Fruit fly (Drosophila melanogaster): Measurements from ENCODE around the gene ND-20L.

ND-20L gene

dm6 chr3R:29493242-29493944, 22.1 kb upstream of the ND-20L start, which contains the start of the genes CG2310 and Diedel (continued):
- TF ChIP-seq Nf-YA (GFP tag; IDR thresholded peaks at IDR 0.05) (no peak), Fer1 (GFP tag; optimal IDR thresholded peaks at IDR 0.05) (peak; percentile 18), HLH4C (GFP tag; IDR thresholded peaks at IDR 0.05; ENCODE audit: partially characterized antibody) (peak; percentile 66), Sin3A (optimal IDR thresholded peaks at IDR 0.05) (peak; percentile 33), tgo (GFP tag; IDR thresholded peaks at IDR 0.05) (no peak), CG9727 (GFP tag; optimal IDR thresholded peaks at IDR 0.05) (no peak), CG10431 (GFP tag; optimal IDR thresholded peaks at IDR 0.05) (no peak), prd (optimal IDR thresholded peaks at IDR 0.05) (no peak), prd (GFP tag; IDR thresholded peaks at IDR 0.05) (no peak), CG17568 (GFP tag; optimal IDR thresholded peaks at IDR 0.05) (no peak), jumu (GFP tag; optimal IDR thresholded peaks at IDR 0.05) (peak; percentile 0), Dad (GFP tag; optimal IDR thresholded peaks at IDR 0.05) (no peak), CG33557 (GFP tag; optimal IDR thresholded peaks at IDR 0.05) (peak; percentile 5), lbe (GFP tag; optimal IDR thresholded peaks at IDR 0.05) (no peak), hth (optimal IDR thresholded peaks at IDR 0.05) (no peak), mld (GFP tag; IDR thresholded peaks at IDR 0.05; ENCODE audit: partially characterized antibody) (no peak), CG12219 (GFP tag; optimal IDR thresholded peaks at IDR 0.05) (no peak), CG16863 (GFP tag; optimal IDR thresholded peaks at IDR 0.05) (no peak), CG8478 (optimal IDR thresholded peaks at IDR 0.05) (peak; percentile 96), CG31441 (GFP tag; IDR thresholded peaks at IDR 0.05) (no peak), chinmo (GFP tag; IDR thresholded peaks at IDR 0.05; ENCODE audit: partially characterized antibody) (peak; percentile 99), CG1647 (GFP tag; optimal IDR thresholded peaks at IDR 0.05) (no peak), CG6254 (GFP tag; optimal IDR thresholded peaks at IDR 0.05) (no peak), gem (tag; optimal IDR thresholded peaks at IDR 0.05) (no peak), abd-A (tag; optimal IDR thresholded peaks at IDR 0.05) (no peak), cato (GFP tag; optimal IDR thresholded peaks at IDR 0.05; ENCODE audit: borderline replicate concordance) (no peak), chn (GFP tag; optimal IDR thresholded peaks at IDR 0.05) (peak; percentile 9), Mrtf (GFP tag; IDR thresholded peaks at IDR 0.05) (no peak), CG4282 (GFP tag; optimal IDR thresholded peaks at IDR 0.05) (no peak), H15 (GFP tag; IDR thresholded peaks at IDR 0.05) (no peak), crp (GFP tag; optimal IDR thresholded peaks at IDR 0.05) (no peak), MTF-1 (GFP tag; optimal IDR thresholded peaks at IDR 0.05; ENCODE audit: borderline replicate concordance) (no peak), Opbp (GFP tag; IDR thresholded peaks at IDR 0.05; ENCODE audit: partially characterized antibody) (peak; percentile 77), ash1 (GFP tag; optimal IDR thresholded peaks at IDR 0.05) (no peak), exex (tag; optimal IDR thresholded peaks at IDR 0.05) (no peak), CG7271 (tag; optimal IDR thresholded peaks at IDR 0.05) (no peak), Dref (GFP tag; IDR thresholded peaks at IDR 0.05) (peak; percentile 73), CG12942 (GFP tag; optimal IDR thresholded peaks at IDR 0.05) (no peak), Hand (GFP tag; optimal IDR thresholded peaks at IDR 0.05) (no peak), CG17829 (tag; optimal IDR thresholded peaks at IDR 0.05) (peak; percentile 62), CG14667 (GFP tag; IDR thresholded peaks at IDR 0.05) (no peak), CG3838 (GFP tag; optimal IDR thresholded peaks at IDR 0.05) (no peak), hkb (optimal IDR thresholded peaks at IDR 0.05) (no peak), hkb (GFP tag; IDR thresholded peaks at IDR 0.05) (peak; percentile 51), D19A (tag; optimal IDR thresholded peaks at IDR 0.05) (no peak), Bgb (GFP tag; IDR thresholded peaks at IDR 0.05; ENCODE audit: partially characterized antibody) (peak; percentile 54; the same call in 1 of the 2 replicates), CG14014 (GFP tag; IDR thresholded peaks at IDR 0.05) (0 out of 2 replicates have a peak, but pooled peaks have one; percentile 38), dm (GFP tag; optimal IDR thresholded peaks at IDR 0.05) (peak; percentile 24), CG9817 (tag; optimal IDR thresholded peaks at IDR 0.05) (no peak), CG15514 (GFP tag; optimal IDR thresholded peaks at IDR 0.05) (peak; percentile 57), CG11085 (GFP tag; IDR thresholded peaks at IDR 0.05) (no peak)
